Worm (Caenorhabditis elegans) whole organism, young adult: Measurements from ENCODE around the gene cox-6B.

Source experiments
- B0336.3 ChIP-seq: fragments of 200-800 bp; sonication (Bioruptor generic); IDR thresholded peaks from 2 replicates; pipeline ENCODE4 v1.3.6; 2022; ENCODE audit warnings: missing genetic modification characterization, missing compliant biosample characterization
- F10E7.11 ChIP-seq: sonication (generic microtip); optimal IDR thresholded peaks from 2 replicates; lab custom pipeline; 2017; ENCODE audit warnings: mild to moderate bottlenecking, missing genetic modification characterization, moderate library complexity, missing compliant biosample characterization
- F55B11.4 ChIP-seq: sonication (generic microtip); optimal IDR thresholded peaks from 2 replicates; lab custom pipeline; 2016; ENCODE audit warnings: missing compliant biosample characterization, missing genetic modification characterization, borderline replicate concordance; ENCODE audit not compliant: insufficient read depth
- F57A8.1 ChIP-seq: fragments of 200-800 bp; sonication (Bioruptor generic); optimal IDR thresholded peaks from 2 replicates; lab custom pipeline; 2018; ENCODE audit warnings: mild to moderate bottlenecking, missing genetic modification characterization, moderate library complexity, missing compliant biosample characterization
- F57C9.4 ChIP-seq: sonication (generic microtip); optimal IDR thresholded peaks from 2 replicates; lab custom pipeline; 2017; ENCODE audit warnings: mild to moderate bottlenecking, missing genetic modification characterization, missing compliant biosample characterization
- K11D2.4 ChIP-seq: fragments of 200-800 bp; sonication (Bioruptor generic); IDR thresholded peaks from 2 replicates; pipeline ENCODE4 v1.3.6; 2022; ENCODE audit warnings: missing genetic modification reagents, missing genetic modification characterization, missing compliant biosample characterization
- T26A5.8 ChIP-seq: sonication (generic microtip); optimal IDR thresholded peaks from 2 replicates; lab custom pipeline; 2016; ENCODE audit warnings: missing genetic modification characterization, missing compliant biosample characterization
- akir-1 ChIP-seq: fragments of 200-800 bp; sonication (Bioruptor generic); optimal IDR thresholded peaks from 2 replicates; lab custom pipeline; 2018; ENCODE audit warnings: mild to moderate bottlenecking, missing genetic modification characterization, moderate library complexity, missing compliant biosample characterization
- aptf-2 ChIP-seq: fragments of 200-800 bp; sonication (Bioruptor generic); conservative IDR thresholded peaks from 2 replicates; pipeline ENCODE4 v1.3.6; 2022; ENCODE audit warnings: missing genetic modification reagents, missing genetic modification characterization, missing compliant biosample characterization
- athp-1 ChIP-seq: sonication (generic microtip); optimal IDR thresholded peaks from 2 replicates; lab custom pipeline; 2017; ENCODE audit warnings: mild to moderate bottlenecking, missing genetic modification characterization, missing compliant biosample characterization
- attf-6 ChIP-seq: fragments of 200-800 bp; sonication (Bioruptor generic); IDR thresholded peaks from 2 replicates; pipeline ENCODE4 v1.3.6; 2022; ENCODE audit warnings: missing genetic modification reagents, missing genetic modification characterization, missing compliant biosample characterization
- bed-1 ChIP-seq: fragments of 200-800 bp; sonication (Bioruptor generic); IDR thresholded peaks from 2 replicates; pipeline ENCODE4 v1.3.6; 2022; ENCODE audit warnings: missing genetic modification reagents, missing genetic modification characterization, missing compliant biosample characterization
- bed-2 ChIP-seq: fragments of 200-800 bp; sonication (Bioruptor generic); IDR thresholded peaks from 2 replicates; pipeline ENCODE4 v1.3.6; 2022; ENCODE audit warnings: missing genetic modification reagents, missing genetic modification characterization, missing compliant biosample characterization
- ccch-3 ChIP-seq: fragments of 200-800 bp; sonication (Bioruptor generic); optimal IDR thresholded peaks from 2 replicates; lab custom pipeline; 2018; ENCODE audit warnings: mild to moderate bottlenecking, missing genetic modification characterization, missing compliant biosample characterization
- ceh-40 ChIP-seq: fragments of 200-800 bp; sonication (Bioruptor generic); IDR thresholded peaks from 2 replicates; pipeline ENCODE4 v1.3.6; 2022; ENCODE audit warnings: missing genetic modification characterization, missing compliant biosample characterization
- chd-7 ChIP-seq: sonication (generic microtip); optimal IDR thresholded peaks from 2 replicates; lab custom pipeline; 2016; ENCODE audit warnings: mild to moderate bottlenecking, missing genetic modification characterization, moderate library complexity, missing compliant biosample characterization
- egl-18 ChIP-seq: fragments of 200-800 bp; sonication (Bioruptor generic); IDR thresholded peaks from 2 replicates; pipeline ENCODE4 v1.3.6; 2022; ENCODE audit warnings: missing genetic modification reagents, missing genetic modification characterization, missing compliant biosample characterization
- egrh-3 ChIP-seq: fragments of 200-800 bp; sonication (Bioruptor generic); IDR thresholded peaks from 2 replicates; pipeline ENCODE4 v1.3.6; 2022; ENCODE audit warnings: missing genetic modification reagents, missing genetic modification characterization, missing compliant biosample characterization
- ekl-4 ChIP-seq: fragments of 200-800 bp; sonication (Bioruptor generic); IDR thresholded peaks from 2 replicates; pipeline ENCODE4 v1.3.6; 2022; ENCODE audit warnings: missing genetic modification reagents, missing genetic modification characterization, missing compliant biosample characterization
- fkh-3 ChIP-seq: sonication (generic microtip); optimal IDR thresholded peaks from 2 replicates; lab custom pipeline; 2016; ENCODE audit warnings: mild to moderate bottlenecking, missing genetic modification characterization, missing compliant biosample characterization
- gei-17 ChIP-seq: fragments of 200-800 bp; sonication (Bioruptor generic); optimal IDR thresholded peaks from 2 replicates; lab custom pipeline; 2018; ENCODE audit warnings: mild to moderate bottlenecking, missing genetic modification characterization, missing compliant biosample characterization
- hmg-1.2 ChIP-seq: fragments of 200-800 bp; sonication (Bioruptor generic); IDR thresholded peaks from 2 replicates; pipeline ENCODE4 v1.3.6; 2022; ENCODE audit warnings: missing genetic modification reagents, missing genetic modification characterization, missing compliant biosample characterization
- let-607 ChIP-seq, 2 experiments: fragments of 200-800 bp in 1 of 2; sonication (Bioruptor generic) in 1 of 2; sonication (generic microtip) in 1 of 2; optimal IDR thresholded peaks; 2 replicates each; lab custom pipeline; 2016 to 2018; ENCODE audit warnings: mild to moderate bottlenecking in 2 of 2, missing compliant biosample characterization in 2 of 2, missing genetic modification characterization in 2 of 2, moderate library complexity in 2 of 2, missing genotype in 1 of 2
- lin-26 ChIP-seq: fragments of 200-800 bp; sonication (Bioruptor generic); IDR thresholded peaks from 2 replicates; pipeline ENCODE4 v1.3.6; 2022; ENCODE audit warnings: missing genetic modification reagents, missing genetic modification characterization, missing compliant biosample characterization
- lin-40 ChIP-seq: sonication (generic microtip); optimal IDR thresholded peaks from 2 replicates; lab custom pipeline; 2016; ENCODE audit warnings: missing genetic modification characterization, mild to moderate bottlenecking, missing compliant biosample characterization, missing genotype, missing genetic modification reagents
- lir-1 ChIP-seq: fragments of 200-800 bp; sonication (Bioruptor generic); conservative IDR thresholded peaks from 2 replicates; pipeline ENCODE4 v1.3.6; 2022; ENCODE audit warnings: missing genetic modification reagents, missing genetic modification characterization, missing compliant biosample characterization
- lsl-1 ChIP-seq: fragments of 200-800 bp; sonication (Bioruptor generic); optimal IDR thresholded peaks from 2 replicates; lab custom pipeline; 2018; ENCODE audit warnings: mild to moderate bottlenecking, missing genetic modification characterization, moderate library complexity, missing compliant biosample characterization
- madf-3 ChIP-seq: fragments of 200-800 bp; sonication (Bioruptor generic); IDR thresholded peaks from 2 replicates; pipeline ENCODE4 v1.3.6; 2022; ENCODE audit warnings: missing genetic modification reagents, missing genetic modification characterization, missing compliant biosample characterization
- madf-6 ChIP-seq: fragments of 200-800 bp; sonication (Bioruptor generic); IDR thresholded peaks from 2 replicates; pipeline ENCODE4 v1.3.6; 2022; ENCODE audit warnings: missing genetic modification reagents, missing genetic modification characterization, missing compliant biosample characterization
- mcd-1 ChIP-seq: fragments of 200-800 bp; sonication (Bioruptor generic); IDR thresholded peaks from 2 replicates; pipeline ENCODE4 v1.3.6; 2022; ENCODE audit warnings: missing genetic modification reagents, missing genetic modification characterization, missing compliant biosample characterization
- mel-28 ChIP-seq: sonication (generic microtip); optimal IDR thresholded peaks from 2 replicates; lab custom pipeline; 2016; ENCODE audit warnings: borderline replicate concordance, mild to moderate bottlenecking, missing genetic modification characterization, missing compliant biosample characterization
- mes-4 ChIP-seq: sonication (generic microtip); optimal IDR thresholded peaks from 2 replicates; lab custom pipeline; 2016; ENCODE audit warnings: missing genotype, missing genetic modification characterization, missing compliant biosample characterization
- mxl-1 ChIP-seq: sonication (generic microtip); optimal IDR thresholded peaks from 2 replicates; lab custom pipeline; 2016; ENCODE audit warnings: missing genetic modification characterization, missing compliant biosample characterization
- nfya-1 ChIP-seq: sonication (generic microtip); optimal IDR thresholded peaks from 2 replicates; lab custom pipeline; 2017; ENCODE audit warnings: antibody characterized with exemption, missing compliant biosample characterization, missing genetic modification characterization, borderline replicate concordance; ENCODE audit not compliant: insufficient read depth
- nfya-2 ChIP-seq: fragments of 200-800 bp; sonication (Bioruptor generic); IDR thresholded peaks from 2 replicates; pipeline ENCODE4 v1.3.6; 2022; ENCODE audit warnings: missing genetic modification reagents, missing genetic modification characterization, missing compliant biosample characterization
- nhr-80 ChIP-seq: sonication (generic microtip); optimal IDR thresholded peaks from 2 replicates; lab custom pipeline; 2016; ENCODE audit warnings: missing genetic modification characterization, missing compliant biosample characterization
- nhr-90 ChIP-seq: sonication (generic microtip); optimal IDR thresholded peaks from 2 replicates; lab custom pipeline; 2016; ENCODE audit warnings: missing genotype, mild to moderate bottlenecking, missing genetic modification characterization, missing compliant biosample characterization
- pbrm-1 ChIP-seq: fragments of 200-800 bp; sonication (Bioruptor generic); IDR thresholded peaks from 2 replicates; pipeline ENCODE4 v1.3.6; 2022; ENCODE audit warnings: missing genetic modification reagents, missing genetic modification characterization, missing compliant biosample characterization
- pha-4 ChIP-seq: fragments of 150-350 bp; sonication (generic microtip); optimal IDR thresholded peaks from 2 replicates; lab custom pipeline; 2014; ENCODE audit warnings: missing biosample characterization, missing genetic modification reagents, missing genetic modification characterization
- rcor-1 ChIP-seq: fragments of 200-800 bp; sonication (Bioruptor generic); IDR thresholded peaks from 2 replicates; pipeline ENCODE4 v1.3.6; 2022; ENCODE audit warnings: missing genetic modification reagents, missing genetic modification characterization, missing compliant biosample characterization
- snpc-1.1 ChIP-seq: sonication (generic microtip); optimal IDR thresholded peaks from 2 replicates; lab custom pipeline; 2017; ENCODE audit warnings: missing genetic modification characterization, mild to moderate bottlenecking, missing compliant biosample characterization, antibody characterized with exemption, moderate library complexity, missing genotype, missing genetic modification reagents; ENCODE audit not compliant: insufficient read depth
- snpc-1.3 ChIP-seq: sonication (generic microtip); optimal IDR thresholded peaks from 2 replicates; lab custom pipeline; 2017; ENCODE audit warnings: missing genetic modification characterization, mild to moderate bottlenecking, missing compliant biosample characterization, antibody characterized with exemption, moderate library complexity, missing genotype, missing genetic modification reagents; ENCODE audit not compliant: insufficient read depth
- snpc-3.4 ChIP-seq: sonication (generic microtip); optimal IDR thresholded peaks from 2 replicates; lab custom pipeline; 2017; ENCODE audit warnings: missing genetic modification characterization, mild to moderate bottlenecking, missing compliant biosample characterization, antibody characterized with exemption, moderate library complexity, missing genotype, missing genetic modification reagents
- somi-1 ChIP-seq: fragments of 200-800 bp; sonication (Bioruptor generic); optimal IDR thresholded peaks from 2 replicates; lab custom pipeline; 2018; ENCODE audit warnings: mild to moderate bottlenecking, missing genetic modification characterization, missing compliant biosample characterization
- sptf-2 ChIP-seq: fragments of 200-800 bp; sonication (Bioruptor generic); optimal IDR thresholded peaks from 2 replicates; lab custom pipeline; 2018; ENCODE audit warnings: mild to moderate bottlenecking, missing genetic modification characterization, missing compliant biosample characterization
- xnd-1 ChIP-seq: sonication (generic microtip); optimal IDR thresholded peaks from 2 replicates; lab custom pipeline; 2016; ENCODE audit warnings: missing genotype, missing genetic modification reagents, missing genetic modification characterization, missing compliant biosample characterization
- ztf-25 ChIP-seq: fragments of 200-800 bp; sonication (Bioruptor generic); IDR thresholded peaks from 2 replicates; pipeline ENCODE4 v1.3.6; 2022; ENCODE audit warnings: missing genetic modification reagents, missing genetic modification characterization, missing compliant biosample characterization
- ztf-6 ChIP-seq: fragments of 200-800 bp; sonication (Bioruptor generic); IDR thresholded peaks from 2 replicates; pipeline ENCODE4 v1.3.6; 2022; ENCODE audit warnings: missing genetic modification reagents, missing genetic modification characterization, missing compliant biosample characterization

cox-6B gene

ce11 chrIII:2768635-2769034 lies 69.2 kb downstream of the cox-6B start, which contains the start of gene swsn-3 (continued):
- TF ChIP-seq F10E7.11 (tag; lab: Kevin White, UChicago) (no peak), snpc-1.1 (peak; percentile 68), bed-2 (no peak), madf-3 (GFP tag; lab: Robert Waterston, UW) (0 out of 2 replicates have a peak, but pooled peaks have one; percentile 37), lin-26 (GFP tag; lab: Robert Waterston, UW) (no peak), aptf-2 (no peak), nhr-80 (peak; percentile 43), nfya-1 (tag; lab: Kevin White, UChicago) (no peak), mel-28 (no peak), ztf-25 (GFP tag; lab: Robert Waterston, UW) (0 out of 2 replicates have a peak, but pooled peaks have one; percentile 39), F57C9.4 (tag; lab: Kevin White, UChicago) (no peak), xnd-1 (tag; lab: Kevin White, UChicago) (peak; percentile 49), egrh-3 (GFP tag; lab: Robert Waterston, UW) (0 out of 2 replicates have a peak, but pooled peaks have one; percentile 14), hmg-1.2 (GFP tag; lab: Robert Waterston, UW) (peak; percentile 59), mes-4 (tag; lab: Kevin White, UChicago) (no peak), ekl-4 (GFP tag; lab: Robert Waterston, UW) (no peak; the same call in 1 of the 2 replicates), gei-17 (peak; percentile 15), chd-7 (no peak), mcd-1 (GFP tag; lab: Robert Waterston, UW) (peak; percentile 97), ztf-6 (no peak), athp-1 (tag; lab: Kevin White, UChicago) (peak; percentile 95), lin-40 (tag; lab: Kevin White, UChicago) (peak; percentile 80), let-607 (tag; optimal IDR thresholded peaks at IDR 0.05; lab: Kevin White, UChicago) (peak in 1 of 2 experiments; percentile 44), fkh-3 (tag; lab: Kevin White, UChicago) (no peak), snpc-3.4 (tag; lab: Kevin White, UChicago) (peak; percentile 69), ceh-40 (GFP tag; lab: Robert Waterston, UW) (no peak), egl-18 (GFP tag; lab: Robert Waterston, UW) (no peak), pbrm-1 (GFP tag; lab: Robert Waterston, UW) (peak; percentile 86), pha-4 (tag; lab: Kevin White, UChicago) (peak; percentile 24), rcor-1 (GFP tag; lab: Robert Waterston, UW) (peak; percentile 86), lsl-1 (GFP tag; lab: Kevin White, UChicago) (peak; percentile 75), lir-1 (GFP tag; lab: Robert Waterston, UW) (peak; percentile 41; the same call in 1 of the 2 replicates), F55B11.4 (tag; lab: Kevin White, UChicago) (no peak), mxl-1 (tag; lab: Kevin White, UChicago) (peak; percentile 32), snpc-1.3 (tag; lab: Kevin White, UChicago) (peak; percentile 75), attf-6 (GFP tag; lab: Robert Waterston, UW) (no peak), madf-6 (peak; percentile 84), ccch-3 (GFP tag; lab: Kevin White, UChicago) (no peak), somi-1 (GFP tag; lab: Kevin White, UChicago) (no peak), bed-1 (GFP tag; lab: Robert Waterston, UW) (no peak), nfya-2 (no peak), nhr-90 (tag; lab: Kevin White, UChicago) (no peak), F57A8.1 (GFP tag; lab: Kevin White, UChicago) (no peak), K11D2.4 (GFP tag; lab: Robert Waterston, UW) (peak; percentile 60; the same call in 1 of the 2 replicates), B0336.3 (peak; percentile 73), sptf-2 (no peak), T26A5.8 (no peak), akir-1 (GFP tag; lab: Kevin White, UChicago) (no peak)
